Worm (Caenorhabditis elegans): ENCODE data around the gene rcd-1.

ce11 chrII:3775719-3776118 is 22.0 kb downstream of the rcd-1 start, which contains the start of gene T24E12.3:
- no peak for TF ChIP-seq nfya-1 (tag; optimal IDR thresholded peaks at IDR 0.05)
- TF ChIP-seq npax-4 (tag; optimal IDR thresholded peaks at IDR 0.05) = no peak
- TF ChIP-seq ceh-14 (tag; optimal IDR thresholded peaks at IDR 0.05) = no peak
- TF ChIP-seq hlh-15 (tag; optimal IDR thresholded peaks at IDR 0.05) = no peak
- no peak for TF ChIP-seq tbx-2 (tag; optimal IDR thresholded peaks at IDR 0.05)
- no peak for TF ChIP-seq pqm-1 (tag; optimal IDR thresholded peaks at IDR 0.05)
- no peak for TF ChIP-seq madf-2 (tag; optimal IDR thresholded peaks at IDR 0.05)
- no peak for TF ChIP-seq fkh-10 (GFP tag; optimal IDR thresholded peaks at IDR 0.05)
- no peak for TF ChIP-seq hlh-30 (tag; optimal IDR thresholded peaks at IDR 0.05; ENCODE audit: insufficient read depth)
- TF ChIP-seq elt-2 (tag; optimal IDR thresholded peaks at IDR 0.05) = no peak
- no peak for TF ChIP-seq ama-1 (optimal IDR thresholded peaks at IDR 0.05)
- no peak for TF ChIP-seq ceh-30 (tag; optimal IDR thresholded peaks at IDR 0.05)
